Fruit fly (Drosophila melanogaster) whole organism, wandering third instar larva: Measurements from ENCODE around the gene CG14269.

Source experiments
- HLH106 ChIP-seq: fragments of 200-800 bp; optimal IDR thresholded peaks from 3 replicates; lab custom pipeline; 2019; ENCODE audit warnings: missing biosample characterization, mild to moderate bottlenecking, missing genetic modification characterization, moderate library complexity
- Myc ChIP-seq: fragments of >200 bp; optimal IDR thresholded peaks from 2 replicates; lab custom pipeline; 2017
- Sp1 ChIP-seq: fragments of 200-800 bp; sonication (Bioruptor generic); optimal IDR thresholded peaks from 3 replicates; lab custom pipeline; 2019; ENCODE audit warnings: missing biosample characterization, mild to moderate bottlenecking, missing genetic modification characterization, moderate library complexity
- br ChIP-seq: fragments of 200-800 bp; sonication (Bioruptor generic); optimal IDR thresholded peaks from 2 replicates; lab custom pipeline; 2016; ENCODE audit warnings: missing biosample characterization, missing genetic modification characterization
- brk ChIP-seq: fragments of 200-800 bp; sonication (Bioruptor generic); optimal IDR thresholded peaks from 2 replicates; lab custom pipeline; 2016; ENCODE audit warnings: missing biosample characterization, mild to moderate bottlenecking, missing genetic modification characterization
- ey ChIP-seq: fragments of 200-800 bp; sonication (Bioruptor generic); optimal IDR thresholded peaks from 2 replicates; lab custom pipeline; 2016; ENCODE audit warnings: missing biosample characterization, missing genetic modification characterization
- h ChIP-seq: fragments of 200-800 bp; sonication (Bioruptor generic); optimal IDR thresholded peaks from 3 replicates; lab custom pipeline; 2016; ENCODE audit warnings: missing biosample characterization, mild to moderate bottlenecking, missing genetic modification characterization
- psq ChIP-seq: fragments of 200-800 bp; sonication (Bioruptor generic); optimal IDR thresholded peaks from 3 replicates; lab custom pipeline; 2017; ENCODE audit warnings: missing biosample characterization, mild to moderate bottlenecking, missing genetic modification characterization, moderate library complexity
- usp ChIP-seq: fragments of >200 bp; optimal IDR thresholded peaks from 2 replicates; lab custom pipeline; 2017; ENCODE audit warnings: missing biosample characterization, missing genetic modification characterization

DNA sequence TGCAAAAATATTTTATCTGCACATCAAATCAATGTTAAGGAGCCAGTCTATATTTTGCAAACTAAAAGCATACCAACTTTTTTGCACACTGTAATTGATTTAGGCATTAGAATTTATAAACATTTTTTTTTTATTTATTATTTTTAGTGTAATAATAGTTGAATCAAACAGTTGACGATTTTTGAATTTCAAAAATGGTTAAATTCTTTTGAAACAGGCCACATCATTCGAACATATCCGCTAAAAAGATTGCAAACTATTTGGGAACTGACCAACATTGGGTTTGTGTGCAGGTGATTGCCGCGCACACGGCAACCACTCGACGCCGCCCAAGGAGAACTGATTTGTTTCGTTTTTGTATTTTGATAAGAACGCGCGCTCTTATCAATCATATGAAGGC lies 9.2 kb upstream of the CG14269 start:
- TF ChIP-seq usp (GFP tag; lab: Kevin White, UChicago), result no peak
- peak; percentile 51 for TF ChIP-seq HLH106 (tag; lab: Kevin White, UChicago)
- no peak for TF ChIP-seq ey (GFP tag; lab: Kevin White, UChicago)
- TF ChIP-seq Myc (lab: Kevin White, UChicago), result no peak
- TF ChIP-seq br (GFP tag; lab: Kevin White, UChicago), result no peak
- TF ChIP-seq psq (GFP tag; lab: Kevin White, UChicago), result peak; percentile 34
- TF ChIP-seq h, result peak; percentile 44
- TF ChIP-seq brk (GFP tag; lab: Kevin White, UChicago), result no peak
- peak; percentile 22 for TF ChIP-seq Sp1 (GFP tag; lab: Kevin White, UChicago)
